Worm (Caenorhabditis elegans) whole organism, early embryonic: ENCODE data around the gene C16C10.8.

Experiments
- F13C5.2 ChIP-seq: sonication (generic microtip); optimal IDR thresholded peaks from 2 replicates; lab custom pipeline; 2017; ENCODE audit warnings: mild to moderate bottlenecking, missing genetic modification characterization, inconsistent platforms, missing compliant biosample characterization
- ama-1 ChIP-seq: fragments of 150-350 bp; optimal IDR thresholded peaks from 2 replicates; lab custom pipeline; 2014
- ceh-13 ChIP-seq: fragments of 200-800 bp; sonication (Bioruptor generic); optimal IDR thresholded peaks from 2 replicates; lab custom pipeline; 2018; ENCODE audit warnings: mild to moderate bottlenecking, missing genetic modification characterization, missing compliant biosample characterization
- ets-7 ChIP-seq: sonication (generic microtip); optimal IDR thresholded peaks from 2 replicates; lab custom pipeline; 2016; ENCODE audit warnings: missing genotype, missing genetic modification characterization, missing compliant biosample characterization
- flt-1 ChIP-seq: fragments of 200-800 bp; sonication (Bioruptor generic); IDR thresholded peaks from 2 replicates; pipeline ENCODE4 v1.3.6; 2022; ENCODE audit warnings: missing genetic modification characterization, missing compliant biosample characterization
- hmbx-1 ChIP-seq: sonication (generic microtip); optimal IDR thresholded peaks from 2 replicates; lab custom pipeline; 2016; ENCODE audit warnings: mild to moderate bottlenecking, missing genetic modification characterization, missing compliant biosample characterization
- hmg-4 ChIP-seq: fragments of 200-800 bp; sonication (Bioruptor generic); optimal IDR thresholded peaks from 2 replicates; lab custom pipeline; 2018; ENCODE audit warnings: mild to moderate bottlenecking, missing genetic modification characterization, missing compliant biosample characterization
- hnd-1 ChIP-seq: sonication (generic microtip); optimal IDR thresholded peaks from 2 replicates; lab custom pipeline; 2016; ENCODE audit warnings: missing genetic modification characterization, missing compliant biosample characterization
- pes-1 ChIP-seq: fragments of 200-800 bp; sonication (Bioruptor generic); IDR thresholded peaks from 2 replicates; pipeline ENCODE4 v1.3.6; 2022; ENCODE audit warnings: missing genetic modification reagents, missing genetic modification characterization, missing compliant biosample characterization
- sea-1 ChIP-seq: fragments of 200-800 bp; sonication (Bioruptor generic); conservative IDR thresholded peaks from 2 replicates; pipeline ENCODE4 v1.3.6; 2022; ENCODE audit warnings: missing genetic modification characterization, missing compliant biosample characterization
- tbx-11 ChIP-seq: fragments of 200-800 bp; sonication (Bioruptor generic); IDR thresholded peaks from 2 replicates; pipeline ENCODE4 v1.3.6; 2022; ENCODE audit warnings: missing genetic modification characterization, missing compliant biosample characterization
- tra-4 ChIP-seq: sonication (generic microtip); optimal IDR thresholded peaks from 2 replicates; lab custom pipeline; 2017; ENCODE audit warnings: missing genetic modification characterization, missing compliant biosample characterization

DNA sequence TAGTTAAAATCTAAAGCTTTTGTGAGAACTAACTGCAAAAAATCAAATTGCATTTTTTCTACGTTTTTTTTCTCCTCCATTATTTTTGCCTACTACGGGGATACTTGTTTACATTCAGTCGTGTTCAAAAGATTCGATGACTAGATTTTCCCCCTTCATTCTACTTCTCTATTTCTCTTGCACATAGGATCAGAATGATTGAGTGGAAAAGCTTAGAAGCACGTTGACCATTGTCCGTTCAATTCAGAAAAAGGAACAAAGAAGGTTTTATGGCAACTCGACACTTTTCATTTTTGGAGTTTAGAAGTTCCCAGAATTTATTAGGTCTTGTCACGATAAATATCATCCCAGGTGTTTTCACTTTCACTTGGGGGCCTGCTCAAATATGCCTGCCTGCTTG is 26.8 kb downstream of the C16C10.8 start:
- TF ChIP-seq hmbx-1 (tag; lab: Kevin White, UChicago) (no peak), ama-1 (lab: Kevin White, UChicago) (no peak), F13C5.2 (tag; lab: Kevin White, UChicago) (no peak), ets-7 (tag; lab: Kevin White, UChicago) (no peak), flt-1 (GFP tag; lab: Robert Waterston, UW) (no peak), ceh-13 (GFP tag; lab: Kevin White, UChicago) (no peak), tra-4 (tag; lab: Kevin White, UChicago) (no peak), pes-1 (GFP tag; lab: Robert Waterston, UW) (no peak), hnd-1 (no peak), sea-1 (no peak), tbx-11 (GFP tag; lab: Robert Waterston, UW) (no peak), hmg-4 (GFP tag; lab: Kevin White, UChicago) (no peak)
